Worm (Caenorhabditis elegans) whole organism, midembryonic: ENCODE data around the gene F52E10.4.

ENCODE experiments used
- T22C8.4 ChIP-seq: fragments of 200-800 bp; sonication (Bioruptor generic); IDR thresholded peaks from 2 replicates; pipeline ENCODE4 v1.3.6; 2022; ENCODE audit warnings: missing genetic modification characterization, missing compliant biosample characterization
- cog-1 ChIP-seq: sonication (generic microtip); optimal IDR thresholded peaks from 2 replicates; lab custom pipeline; 2016; ENCODE audit warnings: missing genetic modification characterization, missing compliant biosample characterization
- flt-1 ChIP-seq: fragments of 200-800 bp; sonication (Bioruptor generic); IDR thresholded peaks from 2 replicates; pipeline ENCODE4 v1.3.6; 2022; ENCODE audit warnings: missing genetic modification characterization, missing compliant biosample characterization
- klf-2 ChIP-seq: fragments of 200-800 bp; sonication (Bioruptor generic); conservative IDR thresholded peaks from 2 replicates; pipeline ENCODE4 v1.3.6; 2022; ENCODE audit warnings: missing genetic modification reagents, missing genetic modification characterization, missing compliant biosample characterization
- med-1 ChIP-seq: sonication (generic microtip); optimal IDR thresholded peaks from 2 replicates; lab custom pipeline; 2017; ENCODE audit warnings: missing genetic modification characterization, mild to moderate bottlenecking, missing compliant biosample characterization, antibody characterized with exemption, missing genetic modification reagents; ENCODE audit not compliant: insufficient read depth
- ref-1 ChIP-seq: fragments of 200-800 bp; sonication (Bioruptor generic); conservative IDR thresholded peaks from 2 replicates; pipeline ENCODE4 v1.3.6; 2022; ENCODE audit warnings: missing genetic modification reagents, missing genetic modification characterization, missing compliant biosample characterization
- tab-1 ChIP-seq: fragments of 200-800 bp; sonication (Bioruptor generic); IDR thresholded peaks from 2 replicates; pipeline ENCODE4 v1.3.6; 2022; ENCODE audit warnings: missing genetic modification characterization, missing compliant biosample characterization
- ztf-23 ChIP-seq: fragments of 200-800 bp; sonication (Bioruptor generic); IDR thresholded peaks from 2 replicates; pipeline ENCODE4 v1.3.6; 2022; ENCODE audit warnings: missing genetic modification reagents, missing genetic modification characterization, missing compliant biosample characterization
- ztf-29 ChIP-seq: fragments of 200-800 bp; sonication (Bioruptor generic); IDR thresholded peaks from 2 replicates; pipeline ENCODE4 v1.3.6; 2022; ENCODE audit warnings: missing genetic modification reagents, missing genetic modification characterization, missing compliant biosample characterization

Gene F52E10.4

DNA sequence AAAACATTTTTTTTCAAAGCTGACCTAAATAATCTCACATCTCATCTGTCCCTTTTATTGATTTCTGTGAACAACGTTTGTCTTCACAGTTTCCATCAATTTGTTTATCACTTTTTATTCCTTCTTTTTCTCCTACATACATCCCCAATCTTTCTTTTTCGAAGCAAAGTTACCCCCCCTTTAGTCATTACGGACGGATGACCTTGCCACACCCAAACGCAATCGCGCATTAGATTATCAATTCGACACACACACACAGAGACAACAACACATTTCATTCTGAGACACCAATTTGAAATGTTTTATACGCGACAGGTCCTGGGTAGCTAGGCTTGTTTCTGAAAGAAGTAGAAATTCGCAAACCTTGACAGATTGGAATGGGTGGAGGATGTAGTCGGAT lies 29.5 kb downstream of the F52E10.4 start:
- TF ChIP-seq med-1, result no peak
- TF ChIP-seq tab-1 (GFP tag; lab: Robert Waterston, UW), result no peak
- TF ChIP-seq klf-2 (GFP tag; lab: Robert Waterston, UW), result no peak
- no peak for TF ChIP-seq ztf-29 (GFP tag; lab: Robert Waterston, UW)
- no peak for TF ChIP-seq ref-1
- TF ChIP-seq cog-1 (tag; lab: Kevin White, UChicago), result no peak
- TF ChIP-seq T22C8.4 (GFP tag; lab: Robert Waterston, UW), result no peak
- TF ChIP-seq ztf-23 (GFP tag; lab: Robert Waterston, UW), result no peak

DNA sequence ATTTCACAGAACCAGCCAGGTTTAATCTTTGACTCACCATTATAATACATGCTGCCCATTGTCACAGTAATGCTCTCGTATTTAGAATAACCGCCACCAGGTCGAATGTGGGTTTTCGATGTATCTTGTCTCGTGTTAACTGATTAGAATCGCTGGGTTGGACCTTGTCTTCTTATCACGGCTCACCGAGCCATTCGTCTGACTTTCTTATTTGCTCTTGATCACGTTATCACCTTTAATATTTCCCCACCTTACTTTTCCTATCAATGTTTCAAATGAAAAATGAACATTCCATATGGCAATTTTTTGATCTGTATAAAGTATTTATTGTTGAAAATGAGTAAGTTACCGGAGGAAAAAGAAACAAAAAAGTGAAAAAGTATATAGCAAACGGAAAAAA lies 30.8 kb downstream of the F52E10.4 start, which contains the start of gene sgk-1:
Gene sgk-1, minus strand, starts transcription at position 130 of the 400 bp plus-strand sequence.
- TF ChIP-seq ztf-29 (GFP tag; lab: Robert Waterston, UW) (no peak), klf-2 (GFP tag; lab: Robert Waterston, UW) (no peak), ztf-23 (GFP tag; lab: Robert Waterston, UW) (no peak), T22C8.4 (GFP tag; lab: Robert Waterston, UW) (no peak), cog-1 (tag; lab: Kevin White, UChicago) (no peak), ref-1 (no peak), med-1 (no peak), tab-1 (GFP tag; lab: Robert Waterston, UW) (no peak), flt-1 (no peak)

DNA sequence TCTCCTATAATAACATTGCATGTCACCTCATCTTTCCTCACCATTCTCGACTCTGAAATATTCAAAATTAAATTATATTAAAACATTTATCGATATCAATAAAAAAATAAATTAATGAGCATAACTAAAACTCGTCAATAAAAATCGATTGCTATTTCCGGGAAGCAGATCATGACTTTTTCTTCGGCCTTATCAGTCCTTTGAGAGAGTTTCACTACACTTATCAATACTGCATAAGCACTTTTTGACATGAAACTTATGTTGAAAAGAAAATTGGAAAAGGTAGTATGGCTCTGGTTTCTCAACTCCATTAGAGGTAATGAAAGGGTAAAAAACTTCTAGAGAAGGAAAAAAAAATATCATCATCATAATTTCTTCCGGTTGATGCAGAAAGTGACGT lies 32.8 kb downstream of the F52E10.4 start:
- TF ChIP-seq klf-2 (GFP tag; lab: Robert Waterston, UW), result no peak
- no peak for TF ChIP-seq ref-1
- TF ChIP-seq cog-1 (tag; lab: Kevin White, UChicago), result no peak
- no peak for TF ChIP-seq ztf-29 (GFP tag; lab: Robert Waterston, UW)
- TF ChIP-seq med-1, result no peak
- no peak for TF ChIP-seq tab-1 (GFP tag; lab: Robert Waterston, UW)

DNA sequence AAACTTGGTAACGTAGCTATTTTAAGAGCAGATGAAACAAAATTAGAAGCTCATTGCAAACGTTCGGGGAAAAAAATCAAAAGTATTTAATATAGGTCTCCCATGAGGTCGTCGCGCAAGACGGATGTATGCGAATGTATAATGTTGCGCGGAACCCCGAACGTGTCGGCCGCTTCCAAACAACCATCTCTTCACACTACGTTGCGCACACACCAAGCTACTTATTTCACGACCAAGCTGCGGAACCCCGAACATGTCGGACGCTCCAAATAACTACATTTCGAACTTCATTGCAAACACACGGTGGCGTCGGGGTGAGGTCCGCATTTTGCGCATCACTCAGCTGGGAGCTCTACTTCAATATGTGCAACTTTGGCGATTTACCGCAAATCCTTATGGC lies 34.3 kb downstream of the F52E10.4 start:
- no peak for TF ChIP-seq tab-1 (GFP tag; lab: Robert Waterston, UW)

DNA sequence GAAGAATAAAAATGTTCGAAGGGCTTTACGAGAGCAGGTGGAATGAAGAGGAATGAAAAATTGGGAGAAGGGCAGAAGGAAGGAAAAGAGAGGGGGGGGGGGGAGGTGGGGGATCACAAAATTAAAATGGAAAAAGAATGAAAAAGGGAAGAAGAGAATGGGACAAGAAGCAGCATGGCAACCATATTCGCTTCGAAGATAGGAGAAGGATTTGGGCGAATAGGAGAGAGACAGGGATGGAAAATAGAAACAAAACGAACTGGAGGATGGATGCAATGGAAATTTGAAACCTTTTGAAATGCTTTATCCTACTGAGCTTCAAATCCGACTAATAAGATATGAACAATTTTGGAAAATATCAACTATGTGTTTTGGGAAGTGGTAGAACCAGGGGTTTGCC lies 42.2 kb downstream of the F52E10.4 start, which contains the start of gene W10G6.6:
Gene W10G6.6, minus strand, starts transcription at position 101 of the 400 bp plus-strand sequence.
- TF ChIP-seq tab-1 (GFP tag; lab: Robert Waterston, UW), result no peak
- TF ChIP-seq klf-2 (GFP tag; lab: Robert Waterston, UW), result no peak
- no peak for TF ChIP-seq flt-1
- TF ChIP-seq cog-1 (tag; lab: Kevin White, UChicago), result no peak
- no peak for TF ChIP-seq ztf-23 (GFP tag; lab: Robert Waterston, UW)
- no peak for TF ChIP-seq ref-1
- no peak for TF ChIP-seq med-1
- no peak for TF ChIP-seq T22C8.4 (GFP tag; lab: Robert Waterston, UW)
- no peak for TF ChIP-seq ztf-29 (GFP tag; lab: Robert Waterston, UW)

DNA sequence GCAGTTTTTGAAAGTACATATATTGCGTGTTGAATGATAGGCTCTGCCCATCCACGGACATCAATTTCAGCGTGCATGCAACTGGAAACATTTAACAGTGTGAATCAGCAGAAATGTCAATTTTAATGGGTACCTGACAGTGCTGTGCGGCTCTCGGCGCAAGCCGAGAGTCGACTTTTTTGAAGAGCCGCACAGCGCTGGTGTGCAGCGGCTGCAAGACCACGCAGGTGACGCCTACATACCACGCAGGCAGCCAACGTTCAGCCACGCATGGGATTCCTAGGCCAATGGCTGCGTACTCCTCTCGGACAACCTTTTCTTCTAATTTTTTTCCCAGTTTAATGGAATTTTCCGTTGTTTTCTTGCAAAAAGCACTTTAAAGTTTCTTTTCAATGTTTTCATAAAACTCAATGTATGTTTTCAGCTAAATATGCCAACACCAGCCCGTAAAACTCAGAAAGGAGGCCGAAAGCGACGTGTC lies 48.0 kb downstream of the F52E10.4 start, which contains the start of gene W10G6.1:
Gene W10G6.1, plus strand, starts transcription at position 431 of the 481 bp plus-strand sequence.
- TF ChIP-seq cog-1 (tag; lab: Kevin White, UChicago), result no peak
- TF ChIP-seq ztf-29 (GFP tag; lab: Robert Waterston, UW), result no peak
- TF ChIP-seq T22C8.4 (GFP tag; lab: Robert Waterston, UW), result no peak
- no peak for TF ChIP-seq tab-1 (GFP tag; lab: Robert Waterston, UW)
- TF ChIP-seq med-1, result no peak
- TF ChIP-seq ztf-23 (GFP tag; lab: Robert Waterston, UW), result no peak

DNA sequence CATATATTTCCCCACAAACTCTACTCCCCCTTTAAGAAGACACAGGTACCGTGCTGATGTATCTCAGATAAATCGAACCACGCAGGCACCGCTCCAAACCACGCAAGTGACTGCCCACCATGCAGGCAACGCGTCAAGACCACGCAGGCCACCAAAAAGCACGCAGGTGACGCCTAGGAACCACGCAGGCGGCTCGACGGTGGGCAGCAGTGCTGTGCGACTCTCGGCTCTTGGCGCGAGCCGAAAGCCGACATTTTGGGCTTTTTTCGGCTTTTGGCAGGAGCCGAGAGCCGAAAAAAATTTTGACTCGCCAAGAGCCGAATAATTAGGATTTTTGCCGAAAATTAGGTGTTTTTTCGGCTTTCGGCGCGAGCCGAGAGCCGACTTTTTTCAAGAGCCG lies 49.7 kb downstream of the F52E10.4 start:
- TF ChIP-seq tab-1 (GFP tag; lab: Robert Waterston, UW) (0 out of 2 replicates have a peak, but pooled peaks have one; percentile 25), ztf-29 (GFP tag; lab: Robert Waterston, UW) (no peak)

DNA sequence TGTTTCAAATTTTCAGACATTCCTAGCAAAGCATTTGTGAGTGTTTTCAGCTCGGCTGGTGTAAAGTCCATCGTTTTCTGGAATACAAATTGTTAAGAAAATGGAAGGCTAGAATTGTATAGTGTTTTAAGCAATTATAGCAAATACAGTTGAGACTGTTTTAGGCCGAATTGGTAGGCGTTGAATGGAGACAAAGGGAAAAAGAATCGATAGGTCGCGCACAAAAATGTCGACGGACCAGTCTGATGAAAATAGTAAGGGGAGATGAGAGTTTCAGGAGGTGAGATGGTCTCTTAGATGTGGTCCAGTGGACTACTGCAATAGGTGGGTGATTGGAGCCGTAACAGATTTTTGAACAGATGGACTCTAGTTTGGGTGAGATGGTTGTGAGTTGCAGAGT lies 52.2 kb downstream of the F52E10.4 start:
- TF ChIP-seq flt-1 (no peak), T22C8.4 (GFP tag; lab: Robert Waterston, UW) (no peak), ztf-23 (GFP tag; lab: Robert Waterston, UW) (no peak)
